Worm (Caenorhabditis elegans) whole organism, L2 larva: ENCODE data around the gene eps-8.

Experiments used
- lin-11 ChIP-seq: fragments of 150-350 bp; sonication (generic microtip); optimal IDR thresholded peaks from 2 replicates; lab custom pipeline; 2014; ENCODE audit warnings: missing biosample characterization, missing genetic modification characterization, inconsistent platforms, mixed read lengths

Gene eps-8

DNA sequence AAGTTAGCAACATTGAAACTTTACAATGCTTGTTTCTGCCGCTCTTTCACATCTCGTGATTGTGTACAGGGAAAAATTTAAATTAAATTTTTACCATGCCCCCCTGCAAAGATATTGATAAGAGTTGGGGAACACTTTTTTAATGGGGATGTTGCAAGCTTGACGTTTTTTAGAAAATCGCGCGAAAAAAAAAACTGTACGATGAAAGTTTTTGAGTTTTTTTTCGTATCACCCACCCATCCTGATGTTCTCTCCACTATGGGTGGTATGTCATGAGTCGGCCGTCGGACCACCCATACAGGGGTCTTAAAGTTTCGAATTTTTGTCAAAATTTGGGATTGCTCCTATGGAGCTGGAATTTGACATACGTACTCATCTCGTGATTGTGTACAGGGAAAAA lies 69.8 kb downstream of the eps-8 start:
- no peak for TF ChIP-seq lin-11 (tag; lab: Kevin White, UChicago)
- TF ChIP-seq, all 48 proteins: peak for 0
